Fruit fly (Drosophila melanogaster) whole organism, embryonic: ENCODE results near the gene Tbcd.

Experiments used
- Ada2b ChIP-seq: fragments of 200-800 bp; sonication (Bioruptor generic); IDR thresholded peaks from 2 replicates; pipeline ENCODE4 v1.3.6; 2022; ENCODE audit warnings: missing biosample characterization, missing genetic modification characterization
- CG1024 ChIP-seq: fragments of 200-800 bp; sonication (Bioruptor generic); IDR thresholded peaks from 2 replicates; pipeline ENCODE4 v1.3.6; 2022; ENCODE audit warnings: missing biosample characterization, missing genetic modification characterization
- CG10274 ChIP-seq: fragments of 200-800 bp; sonication (Bioruptor generic); optimal IDR thresholded peaks from 3 replicates; lab custom pipeline; 2017; ENCODE audit warnings: missing biosample characterization, mild to moderate bottlenecking, missing genetic modification characterization
- CG11085 ChIP-seq: fragments of 200-800 bp; sonication (Bioruptor generic); IDR thresholded peaks from 2 replicates; pipeline ENCODE4 v1.3.6; 2022; ENCODE audit warnings: missing biosample characterization, missing genetic modification characterization
- CG11093 ChIP-seq: fragments of 200-800 bp; sonication (Bioruptor generic); IDR thresholded peaks from 3 replicates; pipeline ENCODE4 v1.3.6; 2022; ENCODE audit warnings: missing biosample characterization, missing genetic modification characterization
- CG11504 ChIP-seq: fragments of 200-800 bp; sonication (Bioruptor generic); optimal IDR thresholded peaks from 3 replicates; lab custom pipeline; 2019; ENCODE audit warnings: missing biosample characterization, mild to moderate bottlenecking, missing genetic modification characterization, moderate library complexity
- CG13624 ChIP-seq: fragments of 200-800 bp; sonication (Bioruptor generic); optimal IDR thresholded peaks from 2 replicates; lab custom pipeline; 2016; ENCODE audit warnings: missing biosample characterization, missing genetic modification characterization
- CG14014 ChIP-seq: fragments of 200-800 bp; sonication (Bioruptor generic); IDR thresholded peaks from 2 replicates; pipeline ENCODE4 v1.3.6; 2022; ENCODE audit warnings: missing biosample characterization, missing genetic modification characterization
- CG1602 ChIP-seq: fragments of 200-800 bp; sonication (Bioruptor generic); optimal IDR thresholded peaks from 3 replicates; lab custom pipeline; 2016; ENCODE audit warnings: missing biosample characterization, missing genetic modification characterization
- CG18262 ChIP-seq: fragments of 200-800 bp; optimal IDR thresholded peaks from 3 replicates; lab custom pipeline; 2019; ENCODE audit warnings: missing biosample characterization, mild to moderate bottlenecking, missing genetic modification characterization, moderate library complexity
- CG18599 ChIP-seq: fragments of 200-800 bp; sonication (Bioruptor generic); optimal IDR thresholded peaks from 3 replicates; lab custom pipeline; 2017; ENCODE audit warnings: missing biosample characterization, missing genetic modification characterization, mild to moderate bottlenecking, moderate library complexity, missing genetic modification reagents
- CG33213 ChIP-seq: fragments of 200-800 bp; sonication (Bioruptor generic); optimal IDR thresholded peaks from 3 replicates; lab custom pipeline; 2016; ENCODE audit warnings: missing biosample characterization, missing genetic modification characterization
- CG43689 ChIP-seq: fragments of 200-800 bp; sonication (Bioruptor generic); IDR thresholded peaks from 2 replicates; pipeline ENCODE4 v1.3.6; 2022; ENCODE audit warnings: missing biosample characterization, missing genetic modification characterization
- CG6272 ChIP-seq: fragments of 200-800 bp; sonication (Bioruptor generic); IDR thresholded peaks from 2 replicates; pipeline ENCODE4 v1.3.6; 2022; ENCODE audit warnings: missing biosample characterization, missing genetic modification characterization
- CG7271 ChIP-seq: fragments of 200-800 bp; sonication (Bioruptor generic); optimal IDR thresholded peaks from 2 replicates; lab custom pipeline; 2018; ENCODE audit warnings: missing biosample characterization, mild to moderate bottlenecking, missing genetic modification characterization, moderate library complexity
- CG7556 ChIP-seq: fragments of 200-800 bp; sonication (Bioruptor generic); optimal IDR thresholded peaks from 2 replicates; lab custom pipeline; 2017; ENCODE audit warnings: missing biosample characterization, mild to moderate bottlenecking, missing genetic modification characterization
- CG7963 ChIP-seq: fragments of 200-800 bp; sonication (Bioruptor generic); IDR thresholded peaks from 3 replicates; pipeline ENCODE4 v1.3.6; 2022; ENCODE audit warnings: missing biosample characterization, missing genetic modification characterization; ENCODE audit not compliant: partially characterized antibody
- CG7987 ChIP-seq: fragments of 200-800 bp; sonication (Bioruptor generic); optimal IDR thresholded peaks from 2 replicates; lab custom pipeline; 2018; ENCODE audit warnings: missing biosample characterization, mild to moderate bottlenecking, missing genetic modification characterization, moderate library complexity
- CG9215 ChIP-seq: fragments of 200-800 bp; sonication (Bioruptor generic); IDR thresholded peaks from 2 replicates; pipeline ENCODE4 v1.3.6; 2022; ENCODE audit warnings: missing biosample characterization, missing genetic modification characterization
- CG9932 ChIP-seq: fragments of 200-800 bp; sonication (Bioruptor generic); IDR thresholded peaks from 2 replicates; pipeline ENCODE4 v1.3.6; 2022; ENCODE audit warnings: missing biosample characterization, missing genetic modification characterization
- Dek ChIP-seq: fragments of 200-800 bp; sonication (Bioruptor generic); optimal IDR thresholded peaks from 3 replicates; lab custom pipeline; 2019; ENCODE audit warnings: missing biosample characterization, mild to moderate bottlenecking, missing genetic modification characterization, moderate library complexity
- Dfd ChIP-seq, 2 experiments: fragments of >200 bp; optimal IDR thresholded peaks; 2 replicates each; lab custom pipeline; 2017; ENCODE audit warnings: missing biosample characterization in 2 of 2, missing genetic modification characterization in 2 of 2
- Dip3 ChIP-seq: fragments of 200-800 bp; sonication (Bioruptor generic); optimal IDR thresholded peaks from 3 replicates; lab custom pipeline; 2016; ENCODE audit warnings: missing biosample characterization, missing genetic modification characterization
- Drgx ChIP-seq: fragments of 200-800 bp; sonication (Bioruptor generic); IDR thresholded peaks from 2 replicates; pipeline ENCODE4 v1.3.6; 2022; ENCODE audit warnings: missing biosample characterization, missing genetic modification characterization
- E2f2 ChIP-seq: fragments of 200-800 bp; sonication (Bioruptor generic); IDR thresholded peaks from 2 replicates; pipeline ENCODE4 v1.3.6; 2022; ENCODE audit warnings: missing biosample characterization, missing genetic modification characterization
- Eip74EF ChIP-seq, 2 experiments: fragments of 200-800 bp in 1 of 2; fragments of >200 bp in 1 of 2; sonication (Bioruptor generic) in 1 of 2; optimal IDR thresholded peaks; 2 replicates each; lab custom pipeline; 2017 to 2019; ENCODE audit warnings: missing biosample characterization in 2 of 2, missing genetic modification characterization in 2 of 2, mild to moderate bottlenecking in 1 of 2, moderate library complexity in 1 of 2
- Fer3 ChIP-seq: fragments of 200-800 bp; sonication (Bioruptor generic); optimal IDR thresholded peaks from 2 replicates; lab custom pipeline; 2018; ENCODE audit warnings: missing biosample characterization, mild to moderate bottlenecking, missing genetic modification characterization, moderate library complexity
- HLH4C ChIP-seq: fragments of 200-800 bp; sonication (Bioruptor generic); IDR thresholded peaks from 3 replicates; pipeline ENCODE4 v1.3.6; 2022; ENCODE audit warnings: missing biosample characterization, missing genetic modification characterization; ENCODE audit not compliant: partially characterized antibody
- HLHmδ ChIP-seq: fragments of 200-800 bp; sonication (Bioruptor generic); optimal IDR thresholded peaks from 2 replicates; lab custom pipeline; 2018; ENCODE audit warnings: missing biosample characterization, mild to moderate bottlenecking, missing genetic modification characterization, moderate library complexity
- HmgZ ChIP-seq: fragments of 200-800 bp; sonication (Bioruptor generic); optimal IDR thresholded peaks from 2 replicates; lab custom pipeline; 2018; ENCODE audit warnings: missing biosample characterization, mild to moderate bottlenecking, missing genetic modification characterization
- Hmr ChIP-seq: fragments of 200-800 bp; sonication (Bioruptor generic); optimal IDR thresholded peaks from 3 replicates; lab custom pipeline; 2017; ENCODE audit warnings: mild to moderate bottlenecking, missing biosample characterization, missing genetic modification reagents, missing genetic modification characterization
- Lim3 ChIP-seq: fragments of 200-800 bp; sonication (Bioruptor generic); IDR thresholded peaks from 2 replicates; pipeline ENCODE4 v1.3.6; 2022; ENCODE audit warnings: missing biosample characterization, missing genetic modification characterization
- MBD-R2 ChIP-seq: fragments of 200-800 bp; sonication (Bioruptor generic); IDR thresholded peaks from 2 replicates; pipeline ENCODE4 v1.3.6; 2022; ENCODE audit warnings: missing biosample characterization, missing genetic modification characterization
- Mad ChIP-seq: fragments of 200-800 bp; sonication (Bioruptor generic); optimal IDR thresholded peaks from 2 replicates; lab custom pipeline; 2016; ENCODE audit warnings: missing biosample characterization, missing genetic modification characterization
- Poxn ChIP-seq: fragments of 200-800 bp; sonication (Bioruptor generic); IDR thresholded peaks from 2 replicates; pipeline ENCODE4 v1.3.6; 2022; ENCODE audit warnings: missing biosample characterization, missing genetic modification characterization
- Ptx1 ChIP-seq: fragments of 200-800 bp; sonication (Bioruptor generic); IDR thresholded peaks from 2 replicates; pipeline ENCODE4 v1.3.6; 2022; ENCODE audit warnings: missing biosample characterization, missing genetic modification characterization
- Ravus ChIP-seq: fragments of 200-800 bp; sonication (Bioruptor generic); IDR thresholded peaks from 2 replicates; pipeline ENCODE4 v1.3.6; 2022; ENCODE audit warnings: missing biosample characterization, missing genetic modification characterization
- Six4 ChIP-seq: fragments of 200-800 bp; sonication (Bioruptor generic); optimal IDR thresholded peaks from 2 replicates; lab custom pipeline; 2016; ENCODE audit warnings: missing biosample characterization, missing genetic modification characterization
- ash1 ChIP-seq: fragments of 200-800 bp; sonication (Bioruptor generic); optimal IDR thresholded peaks from 2 replicates; lab custom pipeline; 2018; ENCODE audit warnings: missing biosample characterization, mild to moderate bottlenecking, missing genetic modification characterization
- br ChIP-seq: fragments of >200 bp; optimal IDR thresholded peaks from 2 replicates; lab custom pipeline; 2017
- chinmo ChIP-seq: fragments of 200-800 bp; sonication (Bioruptor generic); IDR thresholded peaks from 4 replicates; pipeline ENCODE4 v1.3.6; 2022; ENCODE audit warnings: missing biosample characterization, missing genetic modification characterization; ENCODE audit not compliant: partially characterized antibody
- crol ChIP-seq: fragments of 200-800 bp; sonication (Bioruptor generic); IDR thresholded peaks from 2 replicates; pipeline ENCODE4 v1.3.6; 2022; ENCODE audit warnings: missing biosample characterization, missing genetic modification characterization
- fd102C ChIP-seq: fragments of 200-800 bp; sonication (Bioruptor generic); optimal IDR thresholded peaks from 2 replicates; lab custom pipeline; 2018; ENCODE audit warnings: missing biosample characterization, mild to moderate bottlenecking, missing genetic modification characterization, moderate library complexity
- gcm ChIP-seq: fragments of 200-800 bp; sonication (Bioruptor generic); optimal IDR thresholded peaks from 2 replicates; lab custom pipeline; 2019; ENCODE audit warnings: missing biosample characterization, mild to moderate bottlenecking, missing genetic modification characterization, moderate library complexity
- inv ChIP-seq: fragments of 200-800 bp; sonication (Bioruptor generic); IDR thresholded peaks from 2 replicates; pipeline ENCODE4 v1.3.6; 2022; ENCODE audit warnings: missing biosample characterization, missing genetic modification characterization; ENCODE audit not compliant: partially characterized antibody
- kah ChIP-seq: fragments of 200-800 bp; sonication (Bioruptor generic); optimal IDR thresholded peaks from 2 replicates; lab custom pipeline; 2018; ENCODE audit warnings: missing biosample characterization, mild to moderate bottlenecking, missing genetic modification characterization
- pita ChIP-seq: fragments of 200-800 bp; sonication (Bioruptor generic); optimal IDR thresholded peaks from 2 replicates; lab custom pipeline; 2017; ENCODE audit warnings: missing biosample characterization, mild to moderate bottlenecking, missing genetic modification characterization
- sob ChIP-seq: fragments of 200-800 bp; sonication (Bioruptor generic); IDR thresholded peaks from 2 replicates; pipeline ENCODE4 v1.3.6; 2022; ENCODE audit warnings: missing biosample characterization, missing genetic modification characterization
- tll ChIP-seq, 2 experiments: fragments of 200-800 bp in 1 of 2; fragments of >200 bp in 1 of 2; sonication (Bioruptor generic) in 1 of 2; optimal IDR thresholded peaks; 2 replicates each; lab custom pipeline; 2017 to 2019; ENCODE audit warnings: missing biosample characterization in 2 of 2, missing genetic modification characterization in 2 of 2, mild to moderate bottlenecking in 1 of 2, moderate library complexity in 1 of 2
- toy ChIP-seq: fragments of 200-800 bp; sonication (Bioruptor generic); IDR thresholded peaks from 2 replicates; pipeline ENCODE4 v1.3.6; 2022; ENCODE audit warnings: missing biosample characterization, missing genetic modification characterization
- unc-4 ChIP-seq: fragments of 200-800 bp; sonication (Bioruptor generic); IDR thresholded peaks from 2 replicates; pipeline ENCODE4 v1.3.6; 2022; ENCODE audit warnings: missing biosample characterization, missing genetic modification characterization; ENCODE audit not compliant: partially characterized antibody

Gene Tbcd

dm6 chr2L:2147208-2147607 lies at the start of gene Tbcd, which contains the start of gene CG11723 (continued):
- TF ChIP-seq chinmo (GFP tag; lab: Robert Waterston, UW) (no peak), E2f2 (GFP tag; lab: Robert Waterston, UW) (peak; percentile 75), unc-4 (GFP tag; lab: Robert Waterston, UW) (0 out of 2 replicates have a peak, but pooled peaks have one; percentile 38), CG14014 (peak; percentile 87), CG11085 (GFP tag; lab: Robert Waterston, UW) (peak; percentile 77), CG33213 (GFP tag; lab: Kevin White, UChicago) (peak; percentile 84), HmgZ (peak; percentile 87), Dek (tag; lab: Kevin White, UChicago) (peak; percentile 82), Eip74EF (GFP tag; optimal IDR thresholded peaks at IDR 0.05; lab: Kevin White, UChicago) (no peak), CG18599 (GFP tag; lab: Kevin White, UChicago) (no peak), Hmr (GFP tag; lab: Kevin White, UChicago) (no peak), inv (GFP tag; lab: Robert Waterston, UW) (no peak), Ada2b (GFP tag; lab: Robert Waterston, UW) (peak; percentile 91), pita (no peak), gcm (GFP tag; lab: Kevin White, UChicago) (no peak), MBD-R2 (peak; percentile 97), Mad (GFP tag; lab: Kevin White, UChicago) (peak; percentile 72), CG11093 (GFP tag; lab: Robert Waterston, UW) (peak; percentile 86), toy (peak; percentile 76; the same call in 1 of the 2 replicates), CG18262 (tag; lab: Kevin White, UChicago) (peak; percentile 85), sob (peak; percentile 92), CG10274 (GFP tag; lab: Kevin White, UChicago) (peak; percentile 30), CG11504 (tag; lab: Kevin White, UChicago) (no peak), CG1602 (peak; percentile 88), CG1024 (GFP tag; lab: Robert Waterston, UW) (peak; percentile 80), br (lab: Kevin White, UChicago) (no peak), Lim3 (GFP tag; lab: Robert Waterston, UW) (peak; percentile 41; the same call in 1 of the 2 replicates), Ravus (GFP tag; lab: Robert Waterston, UW) (peak; percentile 63), HLH4C (no peak), Poxn (peak; percentile 61; the same call in 1 of the 2 replicates), fd102C (GFP tag; lab: Kevin White, UChicago) (peak; percentile 29), ash1 (GFP tag; lab: Kevin White, UChicago) (peak; percentile 48), tll (GFP tag; optimal IDR thresholded peaks at IDR 0.05; lab: Kevin White, UChicago) (peak in 1 of 2 experiments; percentile 20), CG7987 (GFP tag; lab: Kevin White, UChicago) (peak; percentile 59), CG9215 (peak; percentile 90), CG7963 (GFP tag; lab: Robert Waterston, UW) (no peak), HLHmδ (no peak), Dip3 (GFP tag; lab: Kevin White, UChicago) (peak; percentile 83), kah (GFP tag; lab: Kevin White, UChicago) (peak; percentile 30), CG9932 (GFP tag; lab: Robert Waterston, UW) (peak; percentile 90), CG6272 (GFP tag; lab: Robert Waterston, UW) (peak; percentile 82), crol (GFP tag; lab: Robert Waterston, UW) (no peak), Fer3 (peak; percentile 90), Six4 (GFP tag; lab: Kevin White, UChicago) (peak; percentile 68), CG13624 (GFP tag; lab: Kevin White, UChicago) (peak; percentile 84), CG7556 (peak; percentile 82), Dfd (GFP tag; optimal IDR thresholded peaks at IDR 0.05; lab: Kevin White, UChicago) (no peak), Ptx1 (GFP tag; lab: Robert Waterston, UW) (peak; percentile 95), CG7271 (tag; lab: Kevin White, UChicago) (peak; percentile 56), Drgx (GFP tag; lab: Robert Waterston, UW) (peak; percentile 91), CG43689 (GFP tag; lab: Robert Waterston, UW) (peak; percentile 79)
